Worm (Caenorhabditis elegans) whole organism, L3 larva: Measurements from ENCODE around the gene R102.2.

Experiments used
- ZK546.5 ChIP-seq: sonication (generic microtip); optimal IDR thresholded peaks from 2 replicates; lab custom pipeline; 2017; ENCODE audit warnings: missing biosample characterization, missing genetic modification characterization
- ceh-82 ChIP-seq: fragments of 150-350 bp; optimal IDR thresholded peaks from 2 replicates; lab custom pipeline; 2014; ENCODE audit warnings: missing biosample characterization, missing genetic modification characterization
- lin-15B ChIP-seq: fragments of 150-350 bp; optimal IDR thresholded peaks from 2 replicates; lab custom pipeline; 2014; ENCODE audit warnings: missing biosample characterization, missing genetic modification characterization
- lin-39 ChIP-seq: fragments of 150-350 bp; optimal IDR thresholded peaks from 2 replicates; lab custom pipeline; 2018; ENCODE audit warnings: missing biosample characterization, missing genetic modification reagents, missing genetic modification characterization
- nhr-25 ChIP-seq: sonication (generic microtip); optimal IDR thresholded peaks from 2 replicates; lab custom pipeline; 2017; ENCODE audit warnings: missing biosample characterization, missing genetic modification characterization
- nhr-28 ChIP-seq: fragments of 150-350 bp; optimal IDR thresholded peaks from 2 replicates; lab custom pipeline; 2014; ENCODE audit warnings: missing biosample characterization, missing genetic modification characterization
- nhr-76 ChIP-seq: fragments of 150-350 bp; sonication (generic microtip); optimal IDR thresholded peaks from 5 replicates; lab custom pipeline; 2014; ENCODE audit warnings: missing biosample characterization, missing genetic modification characterization
- nhr-77 ChIP-seq: fragments of 150-350 bp; optimal IDR thresholded peaks from 2 replicates; lab custom pipeline; 2014; ENCODE audit warnings: missing biosample characterization, missing genetic modification characterization
- pqm-1 ChIP-seq: fragments of 150-350 bp; optimal IDR thresholded peaks from 2 replicates; lab custom pipeline; 2017; ENCODE audit warnings: missing biosample characterization, missing genetic modification characterization, inconsistent platforms
- snpc-4 ChIP-seq: fragments of 150-350 bp; optimal IDR thresholded peaks from 2 replicates; lab custom pipeline; 2014; ENCODE audit warnings: missing biosample characterization, missing genetic modification characterization
- zag-1 ChIP-seq: fragments of 150-350 bp; optimal IDR thresholded peaks from 2 replicates; lab custom pipeline; 2014; ENCODE audit warnings: missing biosample characterization, missing genetic modification characterization

DNA sequence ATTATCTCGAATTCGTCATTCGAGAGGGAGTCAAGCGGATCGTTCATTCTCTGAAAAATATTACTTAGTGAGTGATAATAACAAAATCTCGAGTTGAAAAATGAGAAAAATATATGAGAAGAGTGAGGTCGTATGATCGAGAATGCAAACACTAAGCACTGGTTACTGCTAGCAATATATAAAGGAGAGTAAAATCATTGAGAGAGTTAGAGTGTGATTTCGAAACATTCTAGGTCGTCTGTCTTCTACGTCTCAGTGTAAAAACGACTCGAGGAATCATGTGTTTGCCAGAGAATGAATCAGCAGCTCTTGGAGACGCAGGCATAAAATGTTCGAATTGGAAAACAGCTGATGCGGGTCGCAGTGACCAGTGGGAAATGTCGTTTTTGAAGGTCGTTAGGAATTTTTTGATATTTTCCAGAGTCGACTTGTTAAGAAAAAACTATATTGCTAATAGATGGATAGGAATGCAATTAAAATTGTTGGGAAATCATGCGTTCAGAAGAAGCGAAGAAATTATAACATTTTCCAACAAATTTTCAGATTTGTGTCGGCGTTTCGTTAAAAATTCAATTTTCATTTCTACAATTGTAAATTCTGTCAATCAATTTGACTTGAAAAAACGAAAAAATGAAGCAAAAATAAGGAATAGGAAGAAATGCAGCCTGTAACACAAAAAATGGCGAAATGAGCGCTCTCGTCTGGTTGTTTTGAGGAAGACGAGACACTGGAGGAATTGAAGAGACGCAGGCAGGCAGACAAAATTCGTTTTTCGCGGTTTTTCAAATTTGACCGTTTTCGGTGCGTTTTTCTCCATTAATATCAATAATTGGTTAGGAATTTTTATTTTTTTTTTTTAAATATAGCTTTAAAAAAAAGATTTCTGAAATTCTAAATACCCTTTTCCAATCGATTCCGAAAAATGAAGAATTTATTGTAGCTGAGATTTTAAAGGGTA, 9.9 kb downstream of the R102.2 start, which contains the start of gene allo-1:
- TF ChIP-seq nhr-25 (tag; lab: Kevin White, UChicago) (peak; percentile 86), lin-39 (peak; percentile 40), snpc-4 (tag; lab: Kevin White, UChicago) (peak; percentile 67), nhr-77 (tag; lab: Kevin White, UChicago) (no peak), pqm-1 (tag; lab: Kevin White, UChicago) (peak; percentile 15), ceh-82 (no peak), ZK546.5 (tag; lab: Kevin White, UChicago) (no peak), zag-1 (tag; lab: Kevin White, UChicago) (no peak), nhr-76 (tag; lab: Kevin White, UChicago) (no peak), lin-15B (tag; lab: Kevin White, UChicago) (peak; percentile 23), nhr-28 (tag; lab: Kevin White, UChicago) (no peak)
